Fruit fly (Drosophila melanogaster): ENCODE measurements around the gene CG32459.

CG32459 gene

DNA sequence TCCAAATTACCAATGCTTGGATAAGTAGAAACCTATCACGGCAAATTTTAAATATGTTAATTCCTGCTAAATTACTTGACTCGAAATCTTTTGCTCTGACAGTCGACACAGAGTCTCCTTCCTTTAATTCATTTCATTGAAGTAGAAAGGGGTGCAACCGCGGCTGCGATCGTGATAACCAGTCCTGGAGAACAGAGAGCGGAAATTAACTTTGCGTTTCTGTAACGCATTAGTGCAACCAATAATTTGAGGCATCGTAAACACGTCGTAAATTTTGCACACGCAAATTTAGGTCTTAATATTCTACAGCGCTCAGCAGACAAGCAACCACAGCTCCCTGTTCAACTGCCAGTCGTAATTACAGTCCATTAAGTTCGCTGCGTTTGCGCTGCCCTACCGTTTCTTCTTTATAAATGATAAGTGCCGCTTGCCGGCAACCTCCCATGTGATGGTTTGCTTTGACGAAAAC, at the start of gene CG32459:
CG32459 (minus strand) TSS at position 51 of the 469 bp plus-strand sequence.
- TF ChIP-seq achi (GFP tag; optimal IDR thresholded peaks at IDR 0.05) (no peak), CG6163 (GFP tag; IDR thresholded peaks at IDR 0.05) (no peak), Eip78C (GFP tag) (no peak), Blimp-1 (GFP tag; optimal IDR thresholded peaks at IDR 0.05) (no peak), ss (GFP tag; optimal IDR thresholded peaks at IDR 0.05) (peak in 1 of 2 experiments; percentile 90), CG15336 (GFP tag; IDR thresholded peaks at IDR 0.05) (no peak), eg (GFP tag; IDR thresholded peaks at IDR 0.05) (no peak), pdm3 (GFP tag; optimal IDR thresholded peaks at IDR 0.05) (no peak)

dm6 chr3L:22901612-22902011, 45.8 kb upstream of the CG32459 start, which contains the start of gene BoYb:
Gene BoYb (plus strand): TSS chr3L:22901912.
- TF ChIP-seq CG3032 (tag; optimal IDR thresholded peaks at IDR 0.05) (no peak), dac (GFP tag; optimal IDR thresholded peaks at IDR 0.05) (no peak), spab (GFP tag; optimal IDR thresholded peaks at IDR 0.05) (no peak), CG4318 (GFP tag; optimal IDR thresholded peaks at IDR 0.05) (no peak), CG11294 (GFP tag; IDR thresholded peaks at IDR 0.05) (no peak), OdsH (GFP tag; optimal IDR thresholded peaks at IDR 0.05) (no peak), cyc (GFP tag; optimal IDR thresholded peaks at IDR 0.05) (no peak), Eip78C (GFP tag) (no peak), Eip75B (GFP tag; optimal IDR thresholded peaks at IDR 0.05) (no peak), CG11762 (GFP tag; optimal IDR thresholded peaks at IDR 0.05; ENCODE audit: insufficient read depth) (no peak), CG6163 (GFP tag; IDR thresholded peaks at IDR 0.05) (no peak), CG6792 (GFP tag; optimal IDR thresholded peaks at IDR 0.05) (no peak), Blimp-1 (GFP tag; optimal IDR thresholded peaks at IDR 0.05) (no peak), acj6 (GFP tag; optimal IDR thresholded peaks at IDR 0.05) (no peak), svp (GFP tag) (no peak), CG8119 (GFP tag; IDR thresholded peaks at IDR 0.05) (no peak)

DNA sequence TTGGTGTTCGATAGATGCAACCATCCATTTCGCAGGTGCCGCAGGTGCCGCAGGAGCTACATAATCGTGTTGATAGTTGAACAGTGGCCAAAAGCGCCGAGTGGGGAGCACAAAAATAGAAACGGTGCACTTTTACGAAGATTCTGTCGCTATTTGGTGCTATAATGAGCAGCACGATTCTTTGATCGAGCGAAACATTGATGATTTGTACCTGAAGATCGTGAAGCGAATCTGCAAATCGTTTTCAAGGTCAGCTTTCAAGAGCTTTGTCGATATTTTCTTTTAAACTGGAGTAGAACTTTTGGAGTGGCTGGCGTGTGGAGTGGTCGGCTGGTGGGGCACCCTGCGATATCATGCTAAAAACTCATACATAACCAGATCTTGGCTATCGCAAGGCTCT, 42.6 kb upstream of the CG32459 start, which contains the start of gene CG11131:
CG11131 (plus strand) TSS at position 301 of the 400 bp plus-strand sequence.
- TF ChIP-seq CG4318 (GFP tag; optimal IDR thresholded peaks at IDR 0.05): no peak
- TF ChIP-seq eg (GFP tag; IDR thresholded peaks at IDR 0.05): no peak
- no peak for TF ChIP-seq Hr38 (GFP tag; optimal IDR thresholded peaks at IDR 0.05)
- no peak for TF ChIP-seq Sox14 (GFP tag; optimal IDR thresholded peaks at IDR 0.05)
- TF ChIP-seq CG1621 (tag; optimal IDR thresholded peaks at IDR 0.05): no peak
- TF ChIP-seq CG34406 (GFP tag; optimal IDR thresholded peaks at IDR 0.05): no peak
- TF ChIP-seq CG10631 (GFP tag; optimal IDR thresholded peaks at IDR 0.05): no peak
- TF ChIP-seq CG8632 (GFP tag; optimal IDR thresholded peaks at IDR 0.05): no peak

- TF ChIP-seq OdsH (GFP tag; optimal IDR thresholded peaks at IDR 0.05) (no peak), Smox (GFP tag; optimal IDR thresholded peaks at IDR 0.05) (no peak), dsx (GFP tag; optimal IDR thresholded peaks at IDR 0.05; ENCODE audit: poor library complexity, severe bottlenecking) (no peak), fkh (GFP tag; optimal IDR thresholded peaks at IDR 0.05) (peak; percentile 92), CG8632 (GFP tag; optimal IDR thresholded peaks at IDR 0.05) (no peak), Eip78C (GFP tag) (peak; percentile 38), CG10669 (GFP tag; optimal IDR thresholded peaks at IDR 0.05) (no peak)
Observed at dm6 chr3L:22894689-22895283, 38.9 kb upstream of the CG32459 start.

DNA sequence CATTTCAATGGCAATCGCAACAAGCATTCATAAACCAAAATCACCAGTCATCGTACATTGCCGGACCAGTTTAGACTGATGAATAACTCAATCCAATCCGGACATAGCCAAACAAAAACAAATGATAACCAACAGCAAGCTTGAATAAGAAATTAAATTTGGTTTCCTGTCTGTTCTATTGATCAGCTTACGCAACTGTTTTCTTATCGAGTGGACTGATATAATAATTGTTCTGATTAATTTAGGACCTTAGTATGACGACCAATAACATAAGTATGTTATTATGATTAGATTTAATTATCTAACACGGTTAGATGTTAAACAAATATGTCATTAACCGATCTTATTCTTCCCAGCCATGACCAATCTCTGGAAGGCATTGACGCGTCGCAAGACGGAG, 35.1 kb upstream of the CG32459 start:
- TF ChIP-seq OdsH (GFP tag; optimal IDR thresholded peaks at IDR 0.05) (no peak), lz (GFP tag; optimal IDR thresholded peaks at IDR 0.05) (no peak), vri (GFP tag; optimal IDR thresholded peaks at IDR 0.05) (peak; percentile 6)

Data from whole organism, prepupa.